Fruit fly (Drosophila melanogaster) whole organism, pupa: Measurements from ENCODE around the gene ppk23.

Source experiments
- CG10348 ChIP-seq: fragments of 200-800 bp; sonication (Bioruptor generic); IDR thresholded peaks from 2 replicates; pipeline ENCODE4 v1.3.6; 2022; ENCODE audit warnings: missing biosample characterization, missing genetic modification characterization
- CG12605 ChIP-seq: fragments of 200-800 bp; sonication (Bioruptor generic); IDR thresholded peaks from 2 replicates; pipeline ENCODE4 v1.3.6; 2022; ENCODE audit warnings: missing biosample characterization, missing genetic modification characterization
- CG13204 ChIP-seq: fragments of 200-800 bp; sonication (Bioruptor generic); optimal IDR thresholded peaks from 2 replicates; lab custom pipeline; 2018; ENCODE audit warnings: missing biosample characterization, mild to moderate bottlenecking, missing genetic modification characterization, moderate library complexity
- CG14655 ChIP-seq: fragments of 200-800 bp; sonication (Bioruptor generic); optimal IDR thresholded peaks from 3 replicates; lab custom pipeline; 2017; ENCODE audit warnings: mild to moderate bottlenecking, missing biosample characterization, missing genetic modification reagents, missing genetic modification characterization
- CG15710 ChIP-seq: fragments of 200-800 bp; sonication (Bioruptor generic); optimal IDR thresholded peaks from 2 replicates; lab custom pipeline; 2018; ENCODE audit warnings: missing biosample characterization, mild to moderate bottlenecking, missing genetic modification characterization, moderate library complexity
- CG17806 ChIP-seq: fragments of 200-800 bp; sonication (Bioruptor generic); optimal IDR thresholded peaks from 2 replicates; lab custom pipeline; 2018; ENCODE audit warnings: missing biosample characterization, mild to moderate bottlenecking, missing genetic modification characterization, moderate library complexity
- CG32121 ChIP-seq: fragments of 200-800 bp; sonication (Bioruptor generic); IDR thresholded peaks from 2 replicates; pipeline ENCODE4 v1.3.6; 2022; ENCODE audit warnings: missing biosample characterization, missing genetic modification characterization
- CG34367 ChIP-seq: fragments of 200-800 bp; sonication (Bioruptor generic); optimal IDR thresholded peaks from 2 replicates; lab custom pipeline; 2018; ENCODE audit warnings: missing biosample characterization, mild to moderate bottlenecking, missing genetic modification characterization
- CG4496 ChIP-seq: fragments of 200-800 bp; sonication (Bioruptor generic); IDR thresholded peaks from 3 replicates; pipeline ENCODE4 v1.3.6; 2022; ENCODE audit warnings: missing biosample characterization, missing genetic modification characterization
- CG8159 ChIP-seq: fragments of 200-800 bp; sonication (Bioruptor generic); optimal IDR thresholded peaks from 3 replicates; lab custom pipeline; 2018; ENCODE audit warnings: missing biosample characterization, mild to moderate bottlenecking, missing genetic modification characterization, moderate library complexity
- CG8301 ChIP-seq: fragments of 200-800 bp; sonication (Bioruptor generic); optimal IDR thresholded peaks from 2 replicates; lab custom pipeline; 2018; ENCODE audit warnings: missing biosample characterization, mild to moderate bottlenecking, missing genetic modification characterization
- CG9948 ChIP-seq: fragments of 200-800 bp; sonication (Bioruptor generic); optimal IDR thresholded peaks from 2 replicates; lab custom pipeline; 2018; ENCODE audit warnings: missing biosample characterization, mild to moderate bottlenecking, missing genetic modification characterization, moderate library complexity
- D1 ChIP-seq: fragments of 200-800 bp; sonication (Bioruptor generic); optimal IDR thresholded peaks from 2 replicates; lab custom pipeline; 2018; ENCODE audit warnings: missing biosample characterization, mild to moderate bottlenecking, missing genetic modification characterization, moderate library complexity
- EcR ChIP-seq: fragments of 200-800 bp; sonication (Bioruptor generic); optimal IDR thresholded peaks from 3 replicates; lab custom pipeline; 2019; ENCODE audit warnings: missing biosample characterization, missing genetic modification characterization, mild to moderate bottlenecking, moderate library complexity, missing genetic modification reagents
- Ets98B ChIP-seq: fragments of 200-800 bp; sonication (Bioruptor generic); IDR thresholded peaks from 2 replicates; pipeline ENCODE4 v1.3.6; 2022; ENCODE audit warnings: missing biosample characterization, missing genetic modification characterization
- Pif1A ChIP-seq: fragments of 200-800 bp; sonication (Bioruptor generic); optimal IDR thresholded peaks from 3 replicates; lab custom pipeline; 2016; ENCODE audit warnings: missing biosample characterization, missing genetic modification characterization
- Pif1B ChIP-seq: fragments of 200-800 bp; sonication (Bioruptor generic); optimal IDR thresholded peaks from 3 replicates; lab custom pipeline; 2016; ENCODE audit warnings: missing biosample characterization, missing genetic modification characterization
- Snoo ChIP-seq: fragments of 200-800 bp; sonication (Bioruptor generic); optimal IDR thresholded peaks from 3 replicates; lab custom pipeline; 2017; ENCODE audit warnings: missing biosample characterization, mild to moderate bottlenecking, missing genetic modification characterization, inconsistent platforms
- fd96Ca ChIP-seq: fragments of 200-800 bp; sonication (Bioruptor generic); IDR thresholded peaks from 3 replicates; pipeline ENCODE4 v1.3.6; 2022; ENCODE audit warnings: missing biosample characterization, missing genetic modification characterization
- gl ChIP-seq: fragments of 200-800 bp; sonication (Bioruptor generic); optimal IDR thresholded peaks from 2 replicates; lab custom pipeline; 2018; ENCODE audit warnings: missing biosample characterization, mild to moderate bottlenecking, missing genetic modification characterization
- rn ChIP-seq: fragments of 200-800 bp; sonication (Bioruptor generic); IDR thresholded peaks from 2 replicates; pipeline ENCODE4 v1.3.6; 2022; ENCODE audit warnings: missing biosample characterization, missing genetic modification characterization

The ppk23 gene

dm6 chrX:17581606-17582281 lies 12.7 kb upstream of the ppk23 start:
- TF ChIP-seq Ets98B: no peak
- no peak for TF ChIP-seq CG10348 (GFP tag; lab: Robert Waterston, UW)
- peak; percentile 69 for TF ChIP-seq CG8159
- TF ChIP-seq Snoo (tag; lab: Kevin White, UChicago): peak; percentile 29
- no peak for TF ChIP-seq CG32121 (GFP tag; lab: Robert Waterston, UW)
- TF ChIP-seq fd96Ca (GFP tag; lab: Robert Waterston, UW): no peak
- TF ChIP-seq CG15710 (tag; lab: Kevin White, UChicago): peak; percentile 57
- peak; percentile 42 for TF ChIP-seq CG8301 (tag; lab: Kevin White, UChicago)
- peak; percentile 45 for TF ChIP-seq CG17806
- TF ChIP-seq CG14655 (GFP tag; lab: Kevin White, UChicago): peak; percentile 73
- no peak for TF ChIP-seq rn (GFP tag; lab: Robert Waterston, UW)
- TF ChIP-seq Pif1A (GFP tag; lab: Kevin White, UChicago): peak; percentile 27
- no peak for TF ChIP-seq gl
- TF ChIP-seq EcR (GFP tag; lab: Kevin White, UChicago): peak; percentile 59
- peak; percentile 66 for TF ChIP-seq CG9948
- peak; percentile 42 for TF ChIP-seq Pif1B (GFP tag; lab: Kevin White, UChicago)
- TF ChIP-seq D1 (tag; lab: Kevin White, UChicago): peak; percentile 3
- no peak for TF ChIP-seq CG13204 (GFP tag; lab: Kevin White, UChicago)
- no peak for TF ChIP-seq CG12605 (GFP tag; lab: Robert Waterston, UW)
- TF ChIP-seq CG4496 (GFP tag; lab: Robert Waterston, UW): no peak
- peak; percentile 11 for TF ChIP-seq CG34367 (tag; lab: Kevin White, UChicago)

- no peak for TF ChIP-seq gl
Observed at dm6 chrX:17580954-17581353, 11.9 kb upstream of the ppk23 start.

- no peak for TF ChIP-seq Pif1B (GFP tag; lab: Kevin White, UChicago)
- TF ChIP-seq CG12605 (GFP tag; lab: Robert Waterston, UW): peak; percentile 36; the same call in 1 of the 2 replicates
- TF ChIP-seq CG14655 (GFP tag; lab: Kevin White, UChicago): no peak
- no peak for TF ChIP-seq CG17806
- no peak for TF ChIP-seq CG34367 (tag; lab: Kevin White, UChicago)
- 0 out of 3 replicates have a peak, but pooled peaks have one; percentile 59 for TF ChIP-seq CG4496 (GFP tag; lab: Robert Waterston, UW)
- TF ChIP-seq CG13204 (GFP tag; lab: Kevin White, UChicago): no peak
- TF ChIP-seq gl: no peak
- no peak for TF ChIP-seq rn (GFP tag; lab: Robert Waterston, UW)
- no peak for TF ChIP-seq CG15710 (tag; lab: Kevin White, UChicago)
- TF ChIP-seq Ets98B: peak; percentile 64
- TF ChIP-seq CG8301 (tag; lab: Kevin White, UChicago): peak; percentile 0
- TF ChIP-seq CG8159: no peak
- TF ChIP-seq Pif1A (GFP tag; lab: Kevin White, UChicago): peak; percentile 30
- no peak for TF ChIP-seq D1 (tag; lab: Kevin White, UChicago)
- TF ChIP-seq EcR (GFP tag; lab: Kevin White, UChicago): no peak
- no peak for TF ChIP-seq Snoo (tag; lab: Kevin White, UChicago)
Observed at dm6 chrX:17579782-17580451, 10.9 kb upstream of the ppk23 start, which contains the start of gene CG12991. TSS of gene CG12991 (plus strand) at chrX:17579861.

dm6 chrX:17578869-17579781 lies 10.1 kb upstream of the ppk23 start, which contains the start of gene Ankle2:
TSS of gene Ankle2 (minus strand) at chrX:17579229.
- TF ChIP-seq Pif1A (GFP tag; lab: Kevin White, UChicago) (no peak), CG32121 (GFP tag; lab: Robert Waterston, UW) (0 out of 2 replicates have a peak, but pooled peaks have one; percentile 20), rn (GFP tag; lab: Robert Waterston, UW) (no peak)

dm6 chrX:17578124-17578523 lies 9.1 kb upstream of the ppk23 start:
- peak; percentile 37 for TF ChIP-seq CG9948
- TF ChIP-seq CG13204 (GFP tag; lab: Kevin White, UChicago): no peak
- TF ChIP-seq Snoo (tag; lab: Kevin White, UChicago): peak; percentile 18
- peak; percentile 6 for TF ChIP-seq CG17806
- peak; percentile 61 for TF ChIP-seq CG14655 (GFP tag; lab: Kevin White, UChicago)
- peak; percentile 31 for TF ChIP-seq CG12605 (GFP tag; lab: Robert Waterston, UW)
- peak; percentile 65 for TF ChIP-seq Ets98B
- no peak for TF ChIP-seq CG10348 (GFP tag; lab: Robert Waterston, UW)
- TF ChIP-seq rn (GFP tag; lab: Robert Waterston, UW): 0 out of 2 replicates have a peak, but pooled peaks have one; percentile 30
- TF ChIP-seq gl: no peak
- peak; percentile 38 for TF ChIP-seq CG15710 (tag; lab: Kevin White, UChicago)
- peak; percentile 49 for TF ChIP-seq Pif1B (GFP tag; lab: Kevin White, UChicago)
- TF ChIP-seq CG32121 (GFP tag; lab: Robert Waterston, UW): peak; percentile 59
- peak; percentile 40 for TF ChIP-seq CG8159
- peak; percentile 37 for TF ChIP-seq Pif1A (GFP tag; lab: Kevin White, UChicago)
- no peak for TF ChIP-seq EcR (GFP tag; lab: Kevin White, UChicago)
- TF ChIP-seq D1 (tag; lab: Kevin White, UChicago): peak; percentile 3
- TF ChIP-seq CG34367 (tag; lab: Kevin White, UChicago): no peak
- TF ChIP-seq CG8301 (tag; lab: Kevin White, UChicago): peak; percentile 47
- TF ChIP-seq CG4496 (GFP tag; lab: Robert Waterston, UW): peak; percentile 28; the same call in 1 of the 3 replicates
- peak; percentile 61; the same call in 2 of the 3 replicates for TF ChIP-seq fd96Ca (GFP tag; lab: Robert Waterston, UW)
